Worm (Caenorhabditis elegans) whole organism, late embryonic: Measurements from ENCODE around the gene F54D5.15.

Experiments used
- F13H6.1 ChIP-seq: sonication (generic microtip); optimal IDR thresholded peaks from 2 replicates; lab custom pipeline; 2016; ENCODE audit warnings: missing genetic modification characterization, missing compliant biosample characterization
- K09A11.1 ChIP-seq: sonication (generic microtip); optimal IDR thresholded peaks from 2 replicates; lab custom pipeline; 2017; ENCODE audit warnings: antibody characterized with exemption, mild to moderate bottlenecking, missing genetic modification characterization, missing compliant biosample characterization; ENCODE audit not compliant: insufficient read depth
- ahr-1 ChIP-seq: sonication (generic microtip); optimal IDR thresholded peaks from 2 replicates; lab custom pipeline; 2016; ENCODE audit warnings: missing genetic modification characterization, missing compliant biosample characterization
- ceh-30 ChIP-seq: fragments of 150-350 bp; optimal IDR thresholded peaks from 2 replicates; lab custom pipeline; 2014; ENCODE audit warnings: missing biosample characterization, missing genetic modification characterization
- dve-1 ChIP-seq: sonication (generic microtip); optimal IDR thresholded peaks from 2 replicates; lab custom pipeline; 2017; ENCODE audit warnings: antibody characterized with exemption, mild to moderate bottlenecking, missing genetic modification characterization, missing compliant biosample characterization
- ets-4 ChIP-seq: sonication (generic microtip); optimal IDR thresholded peaks from 2 replicates; lab custom pipeline; 2016; ENCODE audit warnings: missing genetic modification characterization, missing compliant biosample characterization
- fkh-10 ChIP-seq: fragments of 150-350 bp; optimal IDR thresholded peaks from 2 replicates; lab custom pipeline; 2014; ENCODE audit warnings: missing biosample characterization, missing genetic modification reagents, missing genetic modification characterization
- hlh-30 ChIP-seq: sonication (generic microtip); optimal IDR thresholded peaks from 2 replicates; lab custom pipeline; 2017; ENCODE audit warnings: antibody characterized with exemption, missing genetic modification characterization, missing compliant biosample characterization; ENCODE audit not compliant: insufficient read depth
- nfya-1 ChIP-seq: sonication (generic microtip); optimal IDR thresholded peaks from 2 replicates; lab custom pipeline; 2017; ENCODE audit warnings: missing genetic modification characterization, mild to moderate bottlenecking, missing compliant biosample characterization, antibody characterized with exemption, moderate library complexity
- nhr-11 ChIP-seq: fragments of 150-350 bp; optimal IDR thresholded peaks from 2 replicates; lab custom pipeline; 2014; ENCODE audit warnings: missing biosample characterization, missing genetic modification characterization
- pag-3 ChIP-seq: sonication (generic microtip); optimal IDR thresholded peaks from 2 replicates; lab custom pipeline; 2016; ENCODE audit warnings: missing compliant biosample characterization, missing genetic modification characterization, borderline replicate concordance
- pqm-1 ChIP-seq: sonication (generic microtip); optimal IDR thresholded peaks from 2 replicates; lab custom pipeline; 2016; ENCODE audit warnings: missing genetic modification characterization, missing compliant biosample characterization
- tbx-2 ChIP-seq: sonication (generic microtip); optimal IDR thresholded peaks from 2 replicates; lab custom pipeline; 2016; ENCODE audit warnings: missing genetic modification characterization, missing compliant biosample characterization
- unc-55 ChIP-seq: sonication (generic microtip); optimal IDR thresholded peaks from 2 replicates; lab custom pipeline; 2017; ENCODE audit warnings: missing biosample characterization, missing genetic modification reagents, missing genetic modification characterization

DNA sequence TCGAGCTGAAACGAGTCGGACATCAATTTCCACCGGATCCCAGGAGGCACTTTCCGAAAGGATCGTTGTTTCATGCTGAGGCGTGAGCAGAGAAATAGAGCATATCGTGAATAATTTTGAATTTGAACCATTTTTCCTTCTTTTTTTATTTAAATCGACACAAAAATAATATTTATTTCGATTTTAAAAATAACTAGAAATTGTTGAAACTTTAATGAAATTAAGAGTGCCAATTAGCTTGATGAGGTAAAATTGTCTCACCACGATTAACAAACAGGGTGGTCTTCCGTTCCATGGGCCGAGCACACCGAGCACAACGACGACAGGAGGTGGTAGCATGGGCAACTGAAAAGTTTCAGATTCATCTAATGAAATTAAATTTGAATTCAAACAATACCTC, 24.3 kb upstream of the F54D5.15 start:
- no peak for TF ChIP-seq fkh-10 (GFP tag; lab: Kevin White, UChicago)
- no peak for TF ChIP-seq unc-55 (GFP tag; lab: Kevin White, UChicago)
- TF ChIP-seq F13H6.1 (tag; lab: Kevin White, UChicago) = no peak
- no peak for TF ChIP-seq ets-4 (tag; lab: Kevin White, UChicago)
- TF ChIP-seq ahr-1 (tag; lab: Kevin White, UChicago) = no peak
- TF ChIP-seq pqm-1 = no peak
- TF ChIP-seq K09A11.1 (tag; lab: Kevin White, UChicago) = no peak
- no peak for TF ChIP-seq tbx-2 (tag; lab: Kevin White, UChicago)
- no peak for TF ChIP-seq pag-3 (tag; lab: Kevin White, UChicago)
- TF ChIP-seq nhr-11 (tag; lab: Kevin White, UChicago) = no peak
- TF ChIP-seq hlh-30 (tag; lab: Kevin White, UChicago) = no peak
- TF ChIP-seq dve-1 (tag; lab: Kevin White, UChicago) = no peak
- no peak for TF ChIP-seq ceh-30 (tag; lab: Kevin White, UChicago)
- no peak for TF ChIP-seq nfya-1 (tag; lab: Kevin White, UChicago)
